Worm (Caenorhabditis elegans): ENCODE data around the gene peli-1.
"Not testable (repeated sequence)": the region's sequence is repeated elsewhere in the genome, so short reads cannot be mapped to it uniquely, and the experiment has no call there.

The peli-1 gene

DNA sequence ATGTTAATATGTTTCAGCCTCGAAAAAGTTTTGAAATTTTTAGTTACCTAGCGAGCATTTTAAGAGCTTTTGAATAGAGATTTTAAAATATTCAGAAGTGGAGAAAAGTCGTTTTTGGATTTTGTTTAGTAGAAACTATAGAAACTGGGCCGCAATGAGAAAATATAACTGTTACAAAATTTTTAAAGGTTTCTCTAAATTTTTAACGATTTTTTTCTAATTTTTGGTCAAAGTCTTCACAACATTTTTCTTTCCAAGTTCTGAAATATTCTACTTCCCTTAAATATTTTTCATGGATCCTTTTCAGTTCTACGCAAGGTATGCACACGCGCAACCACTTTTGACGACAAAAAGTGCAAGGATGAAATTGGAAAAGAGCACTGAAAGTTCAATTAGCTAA, at the start of gene peli-1:
TSS of gene peli-1 (plus strand) at position 301 of the 400 bp plus-strand sequence.
- TF ChIP-seq lin-35 (GFP tag; optimal IDR thresholded peaks at IDR 0.05) (no peak), mep-1 (tag; optimal IDR thresholded peaks at IDR 0.05) (no peak)

- TF ChIP-seq sup-37 (GFP tag; optimal IDR thresholded peaks at IDR 0.05) (no peak), fkh-8 (tag; optimal IDR thresholded peaks at IDR 0.05) (no peak), hpl-2 (GFP tag; optimal IDR thresholded peaks at IDR 0.05) (no peak), hlh-4 (tag; optimal IDR thresholded peaks at IDR 0.05) (no peak), zip-4 (GFP tag; optimal IDR thresholded peaks at IDR 0.05) (no peak)
These were observed 44.9 kb upstream of the peli-1 start, which contains the start of the genes mut-14 and C14C11.2 for ce11 chrV:5660604-5661209. mut-14 (minus strand) TSS chrV:5660704. C14C11.2 (plus strand) TSS chrV:5661159.

ce11 chrV:5663317-5663716, 42.3 kb upstream of the peli-1 start, which contains the start of gene C14C11.1:
C14C11.1 (plus strand) TSS chrV:5663617.
- TF ChIP-seq ama-1 (optimal IDR thresholded peaks at IDR 0.05); nhr-84 (tag; optimal IDR thresholded peaks at IDR 0.05); hlh-17 (GFP tag; optimal IDR thresholded peaks at IDR 0.05; ENCODE audit: borderline replicate concordance): not testable (repeated sequence)

ce11 chrV:5666036-5666729, 39.4 kb upstream of the peli-1 start, which contains the start of gene C14C11.7:
C14C11.7 (minus strand) TSS chrV:5666086.
- no peak for TF ChIP-seq egl-27 (tag; optimal IDR thresholded peaks at IDR 0.05)
- TF ChIP-seq nhr-90 (tag; optimal IDR thresholded peaks at IDR 0.05; ENCODE audit: poor library complexity), result no peak

- TF ChIP-seq efl-1 (optimal IDR thresholded peaks at IDR 0.05) (no peak), efl-1 (GFP tag; optimal IDR thresholded peaks at IDR 0.05 in 1 of 2) (peak in 1 of 2 experiments; percentile 92), nhr-85 (tag) (peak; percentile 68), lin-35 (GFP tag; optimal IDR thresholded peaks at IDR 0.05) (peak in 1 of 2 experiments; percentile 3), nhr-47 (tag; optimal IDR thresholded peaks at IDR 0.05) (peak; percentile 36), lsy-2 (tag; optimal IDR thresholded peaks at IDR 0.05) (no peak), grh-1 (GFP tag; IDR thresholded peaks at IDR 0.05) (0 out of 2 replicates have a peak, but pooled peaks have one; percentile 17), nhr-90 (tag; optimal IDR thresholded peaks at IDR 0.05; ENCODE audit: poor library complexity) (peak; percentile 59), nhr-19 (GFP tag; conservative IDR thresholded peaks at IDR 0.05) (no peak)
These were observed 38.3 kb upstream of the peli-1 start for ce11 chrV:5667337-5667736.

ce11 chrV:5668968-5669367, 36.6 kb upstream of the peli-1 start:
- TF ChIP-seq nhr-76 (tag; optimal IDR thresholded peaks at IDR 0.05), result no peak
- TF ChIP-seq alr-1 (tag; optimal IDR thresholded peaks at IDR 0.05; ENCODE audit: borderline replicate concordance), result no peak
- no peak for TF ChIP-seq unc-86 (tag; optimal IDR thresholded peaks at IDR 0.05)
- no peak for TF ChIP-seq tbx-2 (tag; optimal IDR thresholded peaks at IDR 0.05)
- TF ChIP-seq zag-1 (tag; optimal IDR thresholded peaks at IDR 0.05), result no peak
- TF ChIP-seq skn-1 (tag; optimal IDR thresholded peaks at IDR 0.05), result no peak
- TF ChIP-seq xbp-1 (tag; optimal IDR thresholded peaks at IDR 0.05), result no peak
- TF ChIP-seq ztf-11 (tag; optimal IDR thresholded peaks at IDR 0.05), result no peak
- TF ChIP-seq efl-1 (optimal IDR thresholded peaks at IDR 0.05), result no peak
- TF ChIP-seq efl-1 (GFP tag; optimal IDR thresholded peaks at IDR 0.05 in 1 of 2), result no peak
- no peak for TF ChIP-seq mef-2 (tag; optimal IDR thresholded peaks at IDR 0.05)

ce11 chrV:5672270-5672669, 33.3 kb upstream of the peli-1 start:
- TF ChIP-seq lin-15B (tag; optimal IDR thresholded peaks at IDR 0.05) (no peak), efl-1 (optimal IDR thresholded peaks at IDR 0.05) (no peak), efl-1 (GFP tag; optimal IDR thresholded peaks at IDR 0.05 in 1 of 2) (peak in 1 of 2 experiments; percentile 91)
